Worm (Caenorhabditis elegans): ENCODE data around the gene K02B2.6.

The K02B2.6 gene

DNA sequence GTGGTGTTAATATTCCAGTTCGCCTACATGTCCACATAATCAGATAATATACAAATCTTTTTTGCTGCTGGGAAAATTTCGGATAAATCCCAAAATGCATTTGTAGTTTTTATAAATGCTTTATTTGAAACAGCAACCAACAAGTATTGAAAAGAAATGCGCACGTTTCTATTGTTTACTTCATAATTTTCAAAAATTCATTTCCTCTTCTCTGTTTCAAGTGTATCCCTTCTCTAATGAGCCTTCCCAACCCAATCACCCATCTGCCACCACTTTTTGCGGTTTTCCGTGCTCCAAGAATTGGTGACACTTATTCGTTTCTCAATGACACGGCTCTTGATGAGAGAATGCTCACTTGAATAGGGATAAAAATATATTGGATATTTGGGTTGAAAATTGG is 7.3 kb downstream of the K02B2.6 start:
- TF ChIP-seq lin-35 (GFP tag; optimal IDR thresholded peaks at IDR 0.05) = no peak
- no peak for TF ChIP-seq attf-6 (GFP tag; IDR thresholded peaks at IDR 0.05)
- no peak for TF ChIP-seq F23B12.7 (tag; optimal IDR thresholded peaks at IDR 0.05; ENCODE audit: insufficient read depth)
- TF ChIP-seq egl-44 (GFP tag; IDR thresholded peaks at IDR 0.05) = no peak
- TF ChIP-seq ztf-6 (GFP tag; IDR thresholded peaks at IDR 0.05) = no peak
- TF ChIP-seq T07F8.4 (tag; optimal IDR thresholded peaks at IDR 0.05) = no peak
- TF ChIP-seq Y56A3A.18 (GFP tag; IDR thresholded peaks at IDR 0.05) = no peak
- TF ChIP-seq ceh-27 (GFP tag; optimal IDR thresholded peaks at IDR 0.05) = no peak
- TF ChIP-seq attf-3 (GFP tag; conservative IDR thresholded peaks at IDR 0.05) = no peak
- TF ChIP-seq ceh-58 (GFP tag; IDR thresholded peaks at IDR 0.05) = no peak
- TF ChIP-seq egrh-3 (GFP tag; IDR thresholded peaks at IDR 0.05) = no peak
- TF ChIP-seq unc-130 (GFP tag; optimal IDR thresholded peaks at IDR 0.05) = no peak

DNA sequence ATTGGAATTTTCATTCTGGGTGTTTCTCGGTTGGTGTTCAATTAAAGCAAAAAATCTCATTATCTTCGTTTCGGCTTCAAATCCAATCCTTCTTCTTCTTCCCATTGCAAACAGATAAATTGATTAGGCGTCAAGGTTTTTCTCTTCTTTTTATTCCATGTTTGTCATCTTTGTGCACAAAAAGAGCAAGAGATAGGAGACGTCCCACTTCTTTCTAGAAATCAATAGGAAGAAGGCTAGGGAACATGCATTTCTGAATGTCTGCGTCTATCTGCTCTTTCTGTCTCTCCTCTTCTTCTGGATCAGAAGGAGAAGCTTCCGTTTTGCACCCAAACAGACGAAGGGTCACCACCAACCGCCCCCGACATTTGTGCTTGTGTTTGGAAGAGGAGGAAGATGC is 9.1 kb downstream of the K02B2.6 start:
- no peak for TF ChIP-seq gei-17 (GFP tag; optimal IDR thresholded peaks at IDR 0.05)
- no peak for TF ChIP-seq zfh-2 (GFP tag; conservative IDR thresholded peaks at IDR 0.05)
- peak; percentile 30 for TF ChIP-seq K12H6.12 (tag; optimal IDR thresholded peaks at IDR 0.05)
- TF ChIP-seq lin-35 (GFP tag; optimal IDR thresholded peaks at IDR 0.05) = peak in 1 of 3 experiments; percentile 36
- TF ChIP-seq lin-40 (tag; optimal IDR thresholded peaks at IDR 0.05) = peak; percentile 32

ce11 chrIV:5949964-5950363 is 12.1 kb downstream of the K02B2.6 start:
- no peak for TF ChIP-seq mcd-1 (GFP tag; IDR thresholded peaks at IDR 0.05)
- TF ChIP-seq ztf-28 (GFP tag; IDR thresholded peaks at IDR 0.05) = no peak
- no peak for TF ChIP-seq pha-4 (tag; optimal IDR thresholded peaks at IDR 0.05)
- TF ChIP-seq snpc-1.1 (tag; optimal IDR thresholded peaks at IDR 0.05; ENCODE audit: insufficient read depth) = peak; percentile 89
- TF ChIP-seq K12H6.12 (tag; optimal IDR thresholded peaks at IDR 0.05) = no peak
- no peak for TF ChIP-seq C17E4.6 (GFP tag; IDR thresholded peaks at IDR 0.05)
- TF ChIP-seq ztf-18 (tag; optimal IDR thresholded peaks at IDR 0.05) = no peak
- TF ChIP-seq snpc-3.4 (tag; optimal IDR thresholded peaks at IDR 0.05) = peak; percentile 79
- no peak for TF ChIP-seq tbx-9 (tag; optimal IDR thresholded peaks at IDR 0.05; ENCODE audit: borderline replicate concordance)
- no peak for TF ChIP-seq nhr-120 (GFP tag; IDR thresholded peaks at IDR 0.05)
- TF ChIP-seq aptf-2 (GFP tag; conservative IDR thresholded peaks at IDR 0.05) = no peak
- peak; percentile 87 for TF ChIP-seq snpc-4 (GFP tag; optimal IDR thresholded peaks at IDR 0.05)
- peak; percentile 81 to 98 (median 95) for TF ChIP-seq snpc-4 (tag; optimal IDR thresholded peaks at IDR 0.05)
- no peak for TF ChIP-seq hrde-1 (tag; optimal IDR thresholded peaks at IDR 0.05; ENCODE audit: borderline replicate concordance)
- TF ChIP-seq akir-1 (GFP tag; optimal IDR thresholded peaks at IDR 0.05) = no peak
- no peak for TF ChIP-seq lin-35 (GFP tag; optimal IDR thresholded peaks at IDR 0.05)
- TF ChIP-seq tbp1 (GFP tag; optimal IDR thresholded peaks at IDR 0.05) = peak; percentile 36
- no peak for TF ChIP-seq F33H1.4 (GFP tag; IDR thresholded peaks at IDR 0.05)

DNA sequence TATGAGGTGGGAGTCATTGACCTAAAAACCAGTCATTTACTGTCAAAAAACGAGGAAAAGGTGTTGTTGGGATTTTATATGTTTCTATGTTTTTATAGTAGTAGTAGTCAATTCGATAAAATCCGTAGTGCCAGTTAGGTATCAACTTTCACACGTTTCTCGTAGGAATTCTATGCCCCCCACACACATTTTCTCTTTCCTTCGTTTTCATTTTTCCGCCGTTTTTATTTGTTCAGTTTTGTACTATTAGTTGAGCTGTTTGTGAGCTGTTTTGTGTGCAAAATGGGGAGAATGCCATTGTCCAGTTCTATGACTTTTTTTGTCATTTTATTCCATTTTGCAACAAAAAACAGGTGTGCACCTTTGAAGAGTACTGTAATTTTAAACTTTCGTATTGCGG is 13.4 kb downstream of the K02B2.6 start:
- TF ChIP-seq ceh-27 (GFP tag; optimal IDR thresholded peaks at IDR 0.05) (no peak), zfh-2 (GFP tag; conservative IDR thresholded peaks at IDR 0.05) (no peak), die-1 (tag; optimal IDR thresholded peaks at IDR 0.05) (no peak), Y53G8AR.9 (GFP tag; conservative IDR thresholded peaks at IDR 0.05) (no peak), T07F8.4 (tag; optimal IDR thresholded peaks at IDR 0.05) (no peak), lin-26 (GFP tag; IDR thresholded peaks at IDR 0.05) (no peak), madf-6 (GFP tag; IDR thresholded peaks at IDR 0.05) (no peak), let-607 (tag; optimal IDR thresholded peaks at IDR 0.05) (no peak), Y95B8A.8 (GFP tag; IDR thresholded peaks at IDR 0.05) (no peak), nhr-179 (tag; optimal IDR thresholded peaks at IDR 0.05) (no peak), ceh-58 (GFP tag; IDR thresholded peaks at IDR 0.05) (no peak), nhr-90 (tag; optimal IDR thresholded peaks at IDR 0.05) (no peak), dox-1 (GFP tag; IDR thresholded peaks at IDR 0.05) (no peak), nhr-120 (GFP tag; IDR thresholded peaks at IDR 0.05) (no peak), nfya-1 (tag; optimal IDR thresholded peaks at IDR 0.05; ENCODE audit: borderline replicate concordance, insufficient read depth) (no peak), pbrm-1 (GFP tag; IDR thresholded peaks at IDR 0.05) (no peak), ztf-28 (GFP tag; IDR thresholded peaks at IDR 0.05) (no peak), D2030.7 (GFP tag; IDR thresholded peaks at IDR 0.05) (no peak)
